Worm (Caenorhabditis elegans) whole organism, L1 larva: Measurements from ENCODE around the gene swan-2.

Experiments used
- C16A3.4 ChIP-seq: fragments of 150-350 bp; optimal IDR thresholded peaks from 2 replicates; lab custom pipeline; 2014; ENCODE audit warnings: missing biosample characterization, missing genetic modification characterization
- F16B12.6 ChIP-seq: fragments of 150-350 bp; optimal IDR thresholded peaks from 2 replicates; lab custom pipeline; 2014; ENCODE audit warnings: missing biosample characterization, missing genetic modification characterization
- Y116A8C.19 ChIP-seq: sonication (generic microtip); optimal IDR thresholded peaks from 2 replicates; lab custom pipeline; 2016; ENCODE audit warnings: missing compliant biosample characterization, missing genetic modification characterization, borderline replicate concordance
- aly-2 ChIP-seq: fragments of 150-350 bp; optimal IDR thresholded peaks from 2 replicates; lab custom pipeline; 2014; ENCODE audit warnings: missing biosample characterization, missing genetic modification characterization
- ama-1 ChIP-seq: fragments of 150-350 bp; optimal IDR thresholded peaks from 2 replicates; lab custom pipeline; 2014
- blmp-1 ChIP-seq: fragments of 150-350 bp; optimal IDR thresholded peaks from 2 replicates; lab custom pipeline; 2014; ENCODE audit warnings: missing biosample characterization, missing genetic modification characterization
- ceh-63 ChIP-seq: fragments of 200-800 bp; sonication (Bioruptor generic); optimal IDR thresholded peaks from 2 replicates; lab custom pipeline; 2018; ENCODE audit warnings: mild to moderate bottlenecking, missing genetic modification characterization, missing compliant biosample characterization
- ceh-8 ChIP-seq: fragments of 200-800 bp; sonication (Bioruptor generic); optimal IDR thresholded peaks from 2 replicates; lab custom pipeline; 2018; ENCODE audit warnings: mild to moderate bottlenecking, missing genetic modification characterization, moderate library complexity, missing compliant biosample characterization
- ceh-82 ChIP-seq, 3 experiments: fragments of 150-350 bp in 1 of 3; sonication (generic microtip) in 2 of 3; optimal IDR thresholded peaks; 2 replicates each; lab custom pipeline; 2014 to 2017; ENCODE audit warnings: missing biosample characterization in 3 of 3, missing genetic modification characterization in 3 of 3
- ces-1 ChIP-seq: fragments of 150-350 bp; optimal IDR thresholded peaks from 2 replicates; lab custom pipeline; 2014; ENCODE audit warnings: missing biosample characterization, missing genetic modification reagents, missing genetic modification characterization
- dpl-1 ChIP-seq, 3 experiments: fragments of 150-350 bp in 2 of 3; sonication (generic microtip) in 1 of 3; optimal IDR thresholded peaks; 2 replicates each; lab custom pipeline; 2014 to 2017; ENCODE audit warnings: missing biosample characterization in 3 of 3, missing genetic modification characterization in 3 of 3, missing genetic modification reagents in 3 of 3
- efl-1 ChIP-seq, 4 experiments: fragments of 150-350 bp; optimal IDR thresholded peaks in 3 of 4; peaks in 1 of 4; 1 replicate in 1 of 4; 2 replicates in 3 of 4; lab custom pipeline; 2014; ENCODE audit warnings: missing biosample characterization in 2 of 4, missing genetic modification characterization in 2 of 4, missing genetic modification reagents in 2 of 4
- egl-13 ChIP-seq: sonication (generic microtip); optimal IDR thresholded peaks from 2 replicates; lab custom pipeline; 2016; ENCODE audit warnings: missing genotype, missing genetic modification reagents, missing genetic modification characterization, missing compliant biosample characterization
- egl-27 ChIP-seq, 2 experiments: fragments of 150-350 bp in 1 of 2; sonication (generic microtip); optimal IDR thresholded peaks; 3 replicates each; lab custom pipeline; 2017 to 2018; ENCODE audit warnings: missing biosample characterization in 2 of 2, missing genetic modification characterization in 2 of 2, missing genetic modification reagents in 2 of 2
- elt-2 ChIP-seq: sonication (generic microtip); optimal IDR thresholded peaks from 2 replicates; lab custom pipeline; 2016; ENCODE audit warnings: missing genetic modification characterization, mild to moderate bottlenecking, inconsistent platforms, missing compliant biosample characterization, missing genetic modification reagents
- elt-3 ChIP-seq, 6 experiments: fragments of 150-350 bp in 1 of 6; sonication (generic microtip); optimal IDR thresholded peaks; 2 replicates each; lab custom pipeline; 2017 to 2018; ENCODE audit warnings: missing biosample characterization in 6 of 6, missing genetic modification characterization in 6 of 6, inconsistent platforms in 1 of 6
- ets-5 ChIP-seq: fragments of 200-800 bp; sonication (Bioruptor generic); IDR thresholded peaks from 2 replicates; pipeline ENCODE4 v1.3.6; 2022; ENCODE audit warnings: missing genetic modification characterization, missing compliant biosample characterization
- fkh-4 ChIP-seq: sonication (generic microtip); optimal IDR thresholded peaks from 2 replicates; lab custom pipeline; 2016; ENCODE audit warnings: missing compliant biosample characterization, missing genetic modification characterization, borderline replicate concordance
- grh-1 ChIP-seq: fragments of 200-800 bp; sonication (Bioruptor generic); IDR thresholded peaks from 2 replicates; pipeline ENCODE4 v1.3.6; 2022; ENCODE audit warnings: missing genetic modification reagents, missing genetic modification characterization, missing compliant biosample characterization
- hlh-17 ChIP-seq: fragments of 200-800 bp; sonication (Bioruptor generic); optimal IDR thresholded peaks from 2 replicates; lab custom pipeline; 2018; ENCODE audit warnings: missing genetic modification characterization, mild to moderate bottlenecking, missing compliant biosample characterization, moderate library complexity, borderline replicate concordance
- hpl-2 ChIP-seq: fragments of 150-350 bp; optimal IDR thresholded peaks from 2 replicates; lab custom pipeline; 2014; ENCODE audit warnings: missing biosample characterization, missing genetic modification reagents, missing genetic modification characterization
- irx-1 ChIP-seq: sonication (generic microtip); optimal IDR thresholded peaks from 2 replicates; lab custom pipeline; 2016; ENCODE audit warnings: missing genetic modification characterization, missing compliant biosample characterization
- jun-1 ChIP-seq: fragments of 150-350 bp; optimal IDR thresholded peaks from 2 replicates; lab custom pipeline; 2014; ENCODE audit warnings: missing biosample characterization, missing genetic modification reagents, missing genetic modification characterization
- lin-14 ChIP-seq: fragments of 200-800 bp; sonication (Bioruptor generic); optimal IDR thresholded peaks from 2 replicates; lab custom pipeline; 2018; ENCODE audit warnings: mild to moderate bottlenecking, missing genetic modification characterization, moderate library complexity, missing compliant biosample characterization
- lsy-2 ChIP-seq, 2 experiments: fragments of 150-350 bp; optimal IDR thresholded peaks; 2 replicates each; lab custom pipeline; 2014; ENCODE audit warnings: missing biosample characterization in 2 of 2, missing genetic modification characterization in 2 of 2
- mab-9 ChIP-seq: fragments of 200-800 bp; sonication (Bioruptor generic); IDR thresholded peaks from 2 replicates; pipeline ENCODE4 v1.3.6; 2022; ENCODE audit warnings: missing genetic modification reagents, missing genetic modification characterization, missing compliant biosample characterization
- mdl-1 ChIP-seq, 2 experiments: fragments of 150-350 bp; optimal IDR thresholded peaks; 2 replicates each; lab custom pipeline; 2014 to 2017; ENCODE audit warnings: missing biosample characterization in 2 of 2, missing genetic modification characterization in 2 of 2, inconsistent platforms in 1 of 2
- mef-2 ChIP-seq: fragments of 150-350 bp; optimal IDR thresholded peaks from 2 replicates; lab custom pipeline; 2014; ENCODE audit warnings: missing biosample characterization, missing genetic modification characterization
- mep-1 ChIP-seq: fragments of 150-350 bp; optimal IDR thresholded peaks from 2 replicates; lab custom pipeline; 2014; ENCODE audit warnings: missing biosample characterization, missing genetic modification characterization
- nhr-19 ChIP-seq: fragments of 200-800 bp; sonication (Bioruptor generic); conservative IDR thresholded peaks from 2 replicates; pipeline ENCODE4 v1.3.6; 2022; ENCODE audit warnings: missing genetic modification characterization, missing compliant biosample characterization
- nhr-237 ChIP-seq: fragments of 150-350 bp; optimal IDR thresholded peaks from 2 replicates; lab custom pipeline; 2014; ENCODE audit warnings: missing biosample characterization, missing genetic modification characterization
- nhr-28 ChIP-seq: fragments of 150-350 bp; optimal IDR thresholded peaks from 2 replicates; lab custom pipeline; 2014; ENCODE audit warnings: missing biosample characterization, missing genetic modification characterization
- nhr-47 ChIP-seq: sonication (generic microtip); optimal IDR thresholded peaks from 2 replicates; lab custom pipeline; 2016; ENCODE audit warnings: mild to moderate bottlenecking, missing genetic modification characterization, moderate library complexity, missing compliant biosample characterization
- nhr-71 ChIP-seq: sonication (generic microtip); optimal IDR thresholded peaks from 2 replicates; lab custom pipeline; 2016; ENCODE audit warnings: mild to moderate bottlenecking, missing genetic modification characterization, moderate library complexity, missing compliant biosample characterization
- nhr-76 ChIP-seq: sonication (generic microtip); optimal IDR thresholded peaks from 2 replicates; lab custom pipeline; 2017; ENCODE audit warnings: missing biosample characterization, missing genetic modification characterization
- nhr-77 ChIP-seq: fragments of 150-350 bp; optimal IDR thresholded peaks from 2 replicates; lab custom pipeline; 2014; ENCODE audit warnings: missing biosample characterization, missing genetic modification characterization
- nhr-84 ChIP-seq: sonication (generic microtip); optimal IDR thresholded peaks from 2 replicates; lab custom pipeline; 2017; ENCODE audit warnings: missing biosample characterization, missing genetic modification characterization
- nhr-90 ChIP-seq: sonication (generic microtip); optimal IDR thresholded peaks from 2 replicates; lab custom pipeline; 2016; ENCODE audit warnings: mild to moderate bottlenecking, missing genetic modification characterization, missing compliant biosample characterization; ENCODE audit not compliant: poor library complexity
- pag-3 ChIP-seq: sonication (generic microtip); optimal IDR thresholded peaks from 2 replicates; lab custom pipeline; 2017; ENCODE audit warnings: missing genetic modification characterization, mild to moderate bottlenecking, missing compliant biosample characterization, antibody characterized with exemption, borderline replicate concordance; ENCODE audit not compliant: insufficient read depth
- pqm-1 ChIP-seq: sonication (generic microtip); optimal IDR thresholded peaks from 3 replicates; lab custom pipeline; 2017; ENCODE audit warnings: missing biosample characterization, missing genetic modification characterization
- rnt-1 ChIP-seq: sonication (generic microtip); optimal IDR thresholded peaks from 2 replicates; lab custom pipeline; 2016; ENCODE audit warnings: mild to moderate bottlenecking, missing genetic modification characterization, moderate library complexity, missing compliant biosample characterization
- snpc-4 ChIP-seq: fragments of 150-350 bp; optimal IDR thresholded peaks from 2 replicates; lab custom pipeline; 2014; ENCODE audit warnings: missing biosample characterization, missing genetic modification characterization
- sptf-1 ChIP-seq: fragments of 150-350 bp; optimal IDR thresholded peaks from 2 replicates; lab custom pipeline; 2014; ENCODE audit warnings: missing biosample characterization, missing genetic modification characterization
- swsn-7 ChIP-seq: sonication (generic microtip); optimal IDR thresholded peaks from 2 replicates; lab custom pipeline; 2016; ENCODE audit warnings: missing genetic modification characterization, missing compliant biosample characterization
- tbx-2 ChIP-seq: sonication (generic microtip); optimal IDR thresholded peaks from 2 replicates; lab custom pipeline; 2016; ENCODE audit warnings: missing genetic modification characterization, missing compliant biosample characterization
- tlp-1 ChIP-seq: fragments of 150-350 bp; optimal IDR thresholded peaks from 2 replicates; lab custom pipeline; 2014; ENCODE audit warnings: missing biosample characterization, missing genetic modification characterization
- unc-130 ChIP-seq: fragments of 150-350 bp; optimal IDR thresholded peaks from 2 replicates; lab custom pipeline; 2017; ENCODE audit warnings: missing biosample characterization, missing genetic modification characterization, inconsistent platforms
- unc-30 ChIP-seq: sonication (generic microtip); optimal IDR thresholded peaks from 2 replicates; lab custom pipeline; 2017; ENCODE audit warnings: missing biosample characterization, missing genetic modification characterization
- unc-86 ChIP-seq: sonication (generic microtip); optimal IDR thresholded peaks from 2 replicates; lab custom pipeline; 2016; ENCODE audit warnings: missing genetic modification characterization, missing compliant biosample characterization
- unc-98 ChIP-seq: fragments of 200-800 bp; sonication (Bioruptor generic); IDR thresholded peaks from 2 replicates; pipeline ENCODE4 v1.3.6; 2022; ENCODE audit warnings: missing genetic modification characterization, missing compliant biosample characterization
- zag-1 ChIP-seq: fragments of 150-350 bp; optimal IDR thresholded peaks from 2 replicates; lab custom pipeline; 2014; ENCODE audit warnings: missing biosample characterization, missing genetic modification characterization
- ztf-11 ChIP-seq, 2 experiments: sonication (generic microtip); optimal IDR thresholded peaks; 2 replicates each; lab custom pipeline; 2016 to 2017; ENCODE audit warnings: missing genetic modification characterization in 2 of 2, missing biosample characterization in 1 of 2, missing compliant biosample characterization in 1 of 2
- ztf-4 ChIP-seq: fragments of 150-350 bp; optimal IDR thresholded peaks from 2 replicates; lab custom pipeline; 2014; ENCODE audit warnings: missing biosample characterization, missing genetic modification characterization

swan-2 gene

ce11 chrV:13790557-13790956 is 13.5 kb downstream of the swan-2 start (continued):
- TF ChIP-seq ets-5 (GFP tag; lab: Robert Waterston, UW) = no peak
- TF ChIP-seq rnt-1 (tag; lab: Kevin White, UChicago) = no peak
- no peak for TF ChIP-seq nhr-237 (tag; lab: Kevin White, UChicago)
- no peak for TF ChIP-seq ceh-82 (tag; optimal IDR thresholded peaks at IDR 0.05; lab: Kevin White, UChicago)
- TF ChIP-seq ztf-4 (tag; lab: Kevin White, UChicago) = no peak
- TF ChIP-seq nhr-90 (tag; lab: Kevin White, UChicago) = peak; percentile 48
- TF ChIP-seq lsy-2 (tag; optimal IDR thresholded peaks at IDR 0.05; lab: Kevin White, UChicago) = peak in 1 of 2 experiments; percentile 58
- TF ChIP-seq zag-1 (tag; lab: Kevin White, UChicago) = no peak
- no peak for TF ChIP-seq nhr-84 (tag; lab: Kevin White, UChicago)
- no peak for TF ChIP-seq nhr-76 (tag; lab: Kevin White, UChicago)
- no peak for TF ChIP-seq ces-1 (GFP tag; lab: Kevin White, UChicago)
- no peak for TF ChIP-seq aly-2 (tag; lab: Kevin White, UChicago)
- TF ChIP-seq nhr-28 (tag; lab: Kevin White, UChicago) = no peak
- TF ChIP-seq tbx-2 = peak; percentile 20
- no peak for TF ChIP-seq swsn-7 (tag; lab: Kevin White, UChicago)
- peak; percentile 41; the same call in 1 of the 2 replicates for TF ChIP-seq nhr-19 (GFP tag; lab: Robert Waterston, UW)
- no peak for TF ChIP-seq pag-3 (tag; lab: Kevin White, UChicago)
- TF ChIP-seq mef-2 (tag; lab: Kevin White, UChicago) = no peak
- peak; percentile 91 for TF ChIP-seq grh-1
- no peak for TF ChIP-seq C16A3.4 (tag; lab: Kevin White, UChicago)
- TF ChIP-seq mdl-1 (tag; optimal IDR thresholded peaks at IDR 0.05; lab: Kevin White, UChicago) = no peak
- peak; percentile 4 for TF ChIP-seq unc-86 (tag; lab: Kevin White, UChicago)
- TF ChIP-seq egl-13 = no peak
- peak; percentile 82 for TF ChIP-seq lin-14 (GFP tag; lab: Kevin White, UChicago)
- TF ChIP-seq jun-1 = no peak
- peak in 2 of 6 experiments; percentile 54 to 67 for TF ChIP-seq elt-3 (tag; optimal IDR thresholded peaks at IDR 0.05; lab: Kevin White, UChicago)
- peak in 1 of 2 experiments; percentile 25 for TF ChIP-seq ztf-11 (tag; optimal IDR thresholded peaks at IDR 0.05; lab: Kevin White, UChicago)
- TF ChIP-seq egl-27 (tag; optimal IDR thresholded peaks at IDR 0.05; lab: Kevin White, UChicago) = no peak
- TF ChIP-seq irx-1 (tag; lab: Kevin White, UChicago) = no peak
- no peak for TF ChIP-seq hlh-17 (GFP tag; lab: Kevin White, UChicago)
- TF ChIP-seq unc-130 (tag; lab: Kevin White, UChicago) = peak; percentile 31
- no peak for TF ChIP-seq pqm-1
- no peak for TF ChIP-seq ceh-63 (GFP tag; lab: Kevin White, UChicago)
- TF ChIP-seq Y116A8C.19 (tag; lab: Kevin White, UChicago) = no peak
- no peak for TF ChIP-seq F16B12.6 (tag; lab: Kevin White, UChicago)
- TF ChIP-seq efl-1 (optimal IDR thresholded peaks at IDR 0.05; lab: Kevin White, UChicago) = no peak
- TF ChIP-seq efl-1 (GFP tag; optimal IDR thresholded peaks at IDR 0.05 in 1 of 2; lab: Kevin White, UChicago) = no peak
- no peak for TF ChIP-seq fkh-4 (tag; lab: Kevin White, UChicago)
- TF ChIP-seq hpl-2 (GFP tag; lab: Kevin White, UChicago) = no peak
- TF ChIP-seq unc-98 (GFP tag; lab: Robert Waterston, UW) = no peak
- TF ChIP-seq nhr-47 (tag; lab: Kevin White, UChicago) = no peak
- TF ChIP-seq mep-1 = peak; percentile 37
- TF ChIP-seq nhr-77 (tag; lab: Kevin White, UChicago) = no peak
- TF ChIP-seq blmp-1 (tag; lab: Kevin White, UChicago) = peak; percentile 54
- peak in 2 of 3 experiments; percentile 30 to 42 for TF ChIP-seq dpl-1 (GFP tag; optimal IDR thresholded peaks at IDR 0.05; lab: Kevin White, UChicago)
- peak; percentile 60 for TF ChIP-seq nhr-71 (tag; lab: Kevin White, UChicago)
- no peak for TF ChIP-seq unc-30 (tag; lab: Kevin White, UChicago)
- TF ChIP-seq mab-9 (GFP tag; lab: Robert Waterston, UW) = no peak
- no peak for TF ChIP-seq ceh-8 (GFP tag; lab: Kevin White, UChicago)
- no peak for TF ChIP-seq ama-1 (lab: Kevin White, UChicago)
- no peak for TF ChIP-seq elt-2
- TF ChIP-seq snpc-4 (tag; lab: Kevin White, UChicago) = no peak
- TF ChIP-seq sptf-1 (tag; lab: Kevin White, UChicago) = no peak
- TF ChIP-seq tlp-1 (tag; lab: Kevin White, UChicago) = no peak
